Fruit fly (Drosophila melanogaster) whole organism, embryonic: ENCODE measurements around the gene Vps29.

Experiments used
- Awh ChIP-seq: fragments of 200-800 bp; sonication (Bioruptor generic); IDR thresholded peaks from 2 replicates; pipeline ENCODE4, ENCODE4 v1.3.6; 2022; ENCODE audit warnings: missing biosample characterization, missing genetic modification characterization
- Bdp1 ChIP-seq: fragments of 200-800 bp; sonication (Bioruptor generic); optimal IDR thresholded peaks from 3 replicates; lab custom pipeline; 2016; ENCODE audit warnings: missing biosample characterization, missing genetic modification characterization
- Bgb ChIP-seq: fragments of 200-800 bp; sonication (Bioruptor generic); IDR thresholded peaks from 2 replicates; pipeline ENCODE4 v1.3.6; 2022; ENCODE audit warnings: missing biosample characterization, missing genetic modification characterization; ENCODE audit not compliant: partially characterized antibody
- CG10274 ChIP-seq: fragments of 200-800 bp; sonication (Bioruptor generic); optimal IDR thresholded peaks from 3 replicates; lab custom pipeline; 2017; ENCODE audit warnings: missing biosample characterization, mild to moderate bottlenecking, missing genetic modification characterization
- CG11695 ChIP-seq: fragments of 200-800 bp; sonication (Bioruptor generic); IDR thresholded peaks from 3 replicates; pipeline ENCODE4 v1.3.6; 2022; ENCODE audit warnings: missing biosample characterization, missing genetic modification characterization
- CG11723 ChIP-seq: fragments of 200-800 bp; sonication (Bioruptor generic); optimal IDR thresholded peaks from 2 replicates; lab custom pipeline; 2017; ENCODE audit warnings: missing biosample characterization, mild to moderate bottlenecking, missing genetic modification characterization
- CG12236 ChIP-seq: fragments of 200-800 bp; sonication (Bioruptor generic); optimal IDR thresholded peaks from 2 replicates; lab custom pipeline; 2016; ENCODE audit warnings: missing biosample characterization, missing genetic modification characterization
- CG16815 ChIP-seq: fragments of 200-800 bp; sonication (Bioruptor generic); optimal IDR thresholded peaks from 3 replicates; lab custom pipeline; 2017; ENCODE audit warnings: missing biosample characterization, mild to moderate bottlenecking, missing genetic modification characterization
- CG17568 ChIP-seq: fragments of 200-800 bp; sonication (Bioruptor generic); optimal IDR thresholded peaks from 2 replicates; lab custom pipeline; 2018; ENCODE audit warnings: missing biosample characterization, mild to moderate bottlenecking, missing genetic modification characterization, moderate library complexity
- CG18476 ChIP-seq: fragments of 200-800 bp; sonication (Bioruptor generic); optimal IDR thresholded peaks from 2 replicates; lab custom pipeline; 2016; ENCODE audit warnings: missing biosample characterization, mild to moderate bottlenecking, missing genetic modification characterization
- CG33213 ChIP-seq: fragments of 200-800 bp; sonication (Bioruptor generic); optimal IDR thresholded peaks from 3 replicates; lab custom pipeline; 2016; ENCODE audit warnings: missing biosample characterization, missing genetic modification characterization
- CG4360 ChIP-seq: fragments of 200-800 bp; sonication (Bioruptor generic); IDR thresholded peaks from 2 replicates; pipeline ENCODE4 v1.3.6; 2022; ENCODE audit warnings: missing biosample characterization, missing genetic modification characterization
- CG43689 ChIP-seq: fragments of 200-800 bp; sonication (Bioruptor generic); IDR thresholded peaks from 2 replicates; pipeline ENCODE4 v1.3.6; 2022; ENCODE audit warnings: missing biosample characterization, missing genetic modification characterization
- CG4404 ChIP-seq: fragments of 200-800 bp; sonication (Bioruptor generic); IDR thresholded peaks from 2 replicates; pipeline ENCODE4 v1.3.6; 2022; ENCODE audit warnings: missing biosample characterization, missing genetic modification characterization
- CG4617 ChIP-seq: fragments of 200-800 bp; sonication (Bioruptor generic); optimal IDR thresholded peaks from 3 replicates; lab custom pipeline; 2016; ENCODE audit warnings: missing biosample characterization, missing genetic modification characterization, borderline replicate concordance
- CG7839 ChIP-seq: fragments of 200-800 bp; sonication (Bioruptor generic); optimal IDR thresholded peaks from 3 replicates; lab custom pipeline; 2018; ENCODE audit warnings: missing biosample characterization, mild to moderate bottlenecking, missing genetic modification characterization, moderate library complexity
- CG9727 ChIP-seq: fragments of 200-800 bp; sonication (Bioruptor generic); optimal IDR thresholded peaks from 3 replicates; lab custom pipeline; 2017; ENCODE audit warnings: missing biosample characterization, mild to moderate bottlenecking, missing genetic modification characterization
- Dek ChIP-seq: fragments of 200-800 bp; sonication (Bioruptor generic); optimal IDR thresholded peaks from 3 replicates; lab custom pipeline; 2019; ENCODE audit warnings: missing biosample characterization, mild to moderate bottlenecking, missing genetic modification characterization, moderate library complexity
- H2.0 ChIP-seq: fragments of 200-800 bp; sonication (Bioruptor generic); IDR thresholded peaks from 2 replicates; pipeline ENCODE4 v1.3.6; 2022; ENCODE audit warnings: missing biosample characterization, missing genetic modification characterization
- HHEX ChIP-seq: fragments of 200-800 bp; sonication (Bioruptor generic); optimal IDR thresholded peaks from 3 replicates; lab custom pipeline; 2017; ENCODE audit warnings: missing biosample characterization, mild to moderate bottlenecking, missing genetic modification characterization, missing genetic modification reagents
- HLH3B ChIP-seq: fragments of 200-800 bp; sonication (Bioruptor generic); IDR thresholded peaks from 2 replicates; pipeline ENCODE4 v1.3.6; 2022; ENCODE audit warnings: missing biosample characterization, missing genetic modification characterization
- HLH54F ChIP-seq: fragments of 200-800 bp; sonication (Bioruptor generic); optimal IDR thresholded peaks from 3 replicates; lab custom pipeline; 2016; ENCODE audit warnings: missing biosample characterization, missing genetic modification characterization
- Hmr ChIP-seq: fragments of 200-800 bp; sonication (Bioruptor generic); optimal IDR thresholded peaks from 3 replicates; lab custom pipeline; 2017; ENCODE audit warnings: mild to moderate bottlenecking, missing biosample characterization, missing genetic modification reagents, missing genetic modification characterization
- Jarid2 ChIP-seq: fragments of 200-800 bp; sonication (Bioruptor generic); optimal IDR thresholded peaks from 3 replicates; lab custom pipeline; 2017; ENCODE audit warnings: mild to moderate bottlenecking, missing biosample characterization, missing genetic modification reagents, missing genetic modification characterization
- MTF-1 ChIP-seq: fragments of 200-800 bp; sonication (Bioruptor generic); optimal IDR thresholded peaks from 2 replicates; lab custom pipeline; 2018; ENCODE audit warnings: missing biosample characterization, mild to moderate bottlenecking, missing genetic modification characterization, borderline replicate concordance
- Meics ChIP-seq: fragments of 200-800 bp; sonication (Bioruptor generic); optimal IDR thresholded peaks from 2 replicates; lab custom pipeline; 2017; ENCODE audit warnings: missing biosample characterization, mild to moderate bottlenecking, missing genetic modification characterization
- Nf-YC ChIP-seq: fragments of 200-800 bp; optimal IDR thresholded peaks from 3 replicates; lab custom pipeline; 2019; ENCODE audit warnings: missing biosample characterization, mild to moderate bottlenecking, missing genetic modification characterization, moderate library complexity
- Opbp ChIP-seq: fragments of 200-800 bp; sonication (Bioruptor generic); IDR thresholded peaks from 3 replicates; pipeline ENCODE4 v1.3.6; 2022; ENCODE audit warnings: missing biosample characterization, missing genetic modification characterization; ENCODE audit not compliant: partially characterized antibody
- Vsx1 ChIP-seq: fragments of 200-800 bp; sonication (Bioruptor generic); optimal IDR thresholded peaks from 2 replicates; lab custom pipeline; 2017; ENCODE audit warnings: missing biosample characterization, mild to moderate bottlenecking, missing genetic modification characterization, missing genetic modification reagents
- ase ChIP-seq: fragments of 200-800 bp; sonication (Bioruptor generic); IDR thresholded peaks from 3 replicates; pipeline ENCODE4 v1.3.6; 2022; ENCODE audit warnings: missing biosample characterization, missing genetic modification characterization
- bab2 ChIP-seq: fragments of 200-800 bp; sonication (Bioruptor generic); optimal IDR thresholded peaks from 2 replicates; lab custom pipeline; 2016; ENCODE audit warnings: missing biosample characterization, missing genetic modification characterization
- bsh ChIP-seq, 2 experiments: fragments of 200-800 bp; sonication (Bioruptor generic); optimal IDR thresholded peaks; 2 replicates each; lab custom pipeline; 2017 to 2018; ENCODE audit warnings: mild to moderate bottlenecking in 2 of 2, missing biosample characterization in 2 of 2, missing genetic modification characterization in 2 of 2, moderate library complexity in 1 of 2
- en ChIP-seq: fragments of 200-800 bp; sonication (Bioruptor generic); optimal IDR thresholded peaks from 2 replicates; lab custom pipeline; 2016; ENCODE audit warnings: missing biosample characterization, missing genetic modification characterization
- fd64A ChIP-seq: fragments of 200-800 bp; sonication (Bioruptor generic); optimal IDR thresholded peaks from 3 replicates; lab custom pipeline; 2018; ENCODE audit warnings: missing biosample characterization, mild to moderate bottlenecking, missing genetic modification characterization
- gt ChIP-seq: fragments of 200-800 bp; sonication (Bioruptor generic); IDR thresholded peaks from 2 replicates; pipeline ENCODE4 v1.3.6; 2022; ENCODE audit warnings: missing biosample characterization, missing genetic modification characterization
- hbn ChIP-seq: fragments of 200-800 bp; sonication (Bioruptor generic); IDR thresholded peaks from 2 replicates; pipeline ENCODE4 v1.3.6; 2022; ENCODE audit warnings: missing biosample characterization, missing genetic modification characterization; ENCODE audit not compliant: partially characterized antibody
- her ChIP-seq: fragments of 200-800 bp; sonication (Bioruptor generic); optimal IDR thresholded peaks from 2 replicates; lab custom pipeline; 2016; ENCODE audit warnings: missing biosample characterization, missing genetic modification characterization
- insv ChIP-seq, 2 experiments: fragments of 200-800 bp; sonication (Bioruptor generic); optimal IDR thresholded peaks; 3 replicates each; lab custom pipeline; 2016 to 2018; ENCODE audit warnings: missing biosample characterization in 2 of 2, missing genetic modification characterization in 2 of 2
- lab ChIP-seq: fragments of 200-800 bp; sonication (Bioruptor generic); optimal IDR thresholded peaks from 3 replicates; lab custom pipeline; 2017; ENCODE audit warnings: missing biosample characterization, missing genetic modification characterization, mild to moderate bottlenecking, moderate library complexity, missing genetic modification reagents
- maf-S ChIP-seq: fragments of 200-800 bp; sonication (Bioruptor generic); optimal IDR thresholded peaks from 2 replicates; lab custom pipeline; 2016; ENCODE audit warnings: missing biosample characterization, missing genetic modification characterization
- nau ChIP-seq: fragments of 200-800 bp; sonication (Bioruptor generic); optimal IDR thresholded peaks from 3 replicates; lab custom pipeline; 2017; ENCODE audit warnings: missing biosample characterization, mild to moderate bottlenecking, missing genetic modification characterization, missing genetic modification reagents
- psq ChIP-seq: fragments of 200-800 bp; sonication (Bioruptor generic); optimal IDR thresholded peaks from 2 replicates; lab custom pipeline; 2017; ENCODE audit warnings: missing biosample characterization, missing genetic modification characterization
- pum ChIP-seq: fragments of 200-800 bp; sonication (Bioruptor generic); optimal IDR thresholded peaks from 2 replicates; lab custom pipeline; 2016; ENCODE audit warnings: missing biosample characterization, missing genetic modification characterization
- sens ChIP-seq: fragments of 200-800 bp; sonication (Bioruptor generic); peaks from one replicate; lab custom pipeline; 2016; ENCODE audit warnings: missing biosample characterization, missing genetic modification characterization
- sens-2 ChIP-seq: fragments of 200-800 bp; sonication (Bioruptor generic); IDR thresholded peaks from 2 replicates; pipeline ENCODE4 v1.3.6; 2022; ENCODE audit warnings: missing biosample characterization, missing genetic modification characterization
- seq ChIP-seq: fragments of 200-800 bp; sonication (Bioruptor generic); IDR thresholded peaks from 2 replicates; pipeline ENCODE4 v1.3.6; 2022; ENCODE audit warnings: missing biosample characterization, missing genetic modification characterization
- slou ChIP-seq: fragments of 200-800 bp; sonication (Bioruptor generic); optimal IDR thresholded peaks from 3 replicates; lab custom pipeline; 2016; ENCODE audit warnings: missing biosample characterization, missing genetic modification characterization
- tx ChIP-seq: fragments of 200-800 bp; sonication (Bioruptor generic); optimal IDR thresholded peaks from 2 replicates; lab custom pipeline; 2016; ENCODE audit warnings: missing biosample characterization, missing genetic modification characterization
- wdn ChIP-seq: fragments of 200-800 bp; sonication (Bioruptor generic); IDR thresholded peaks from 2 replicates; pipeline ENCODE4 v1.3.6; 2022; ENCODE audit warnings: missing biosample characterization, missing genetic modification characterization
- zf30C ChIP-seq: fragments of 200-800 bp; sonication (Bioruptor generic); optimal IDR thresholded peaks from 3 replicates; lab custom pipeline; 2018; ENCODE audit warnings: missing biosample characterization, mild to moderate bottlenecking, missing genetic modification characterization

Gene Vps29

dm6 chr2L:1172704-1173107 lies 22.1 kb downstream of the Vps29 start, which contains the start of the genes Charon and CG4887 (continued):
- TF ChIP-seq CG4360 (GFP tag; lab: Robert Waterston, UW), result no peak
- TF ChIP-seq seq (GFP tag; lab: Robert Waterston, UW), result peak; percentile 69
- TF ChIP-seq CG43689 (GFP tag; lab: Robert Waterston, UW), result no peak
- TF ChIP-seq CG7839, result no peak
- TF ChIP-seq psq, result peak; percentile 23
- TF ChIP-seq CG18476 (GFP tag; lab: Kevin White, UChicago), result no peak
- TF ChIP-seq Opbp (GFP tag; lab: Robert Waterston, UW), result 0 out of 3 replicates have a peak, but pooled peaks have one; percentile 51
- TF ChIP-seq HLH3B (GFP tag; lab: Robert Waterston, UW), result peak; percentile 64
- peak; percentile 75 for TF ChIP-seq Meics
- no peak for TF ChIP-seq Nf-YC (tag; lab: Kevin White, UChicago)
- no peak for TF ChIP-seq Vsx1 (GFP tag; lab: Kevin White, UChicago)
- TF ChIP-seq zf30C (GFP tag; lab: Kevin White, UChicago), result no peak
- TF ChIP-seq en, result peak; percentile 38
- TF ChIP-seq her (GFP tag; lab: Kevin White, UChicago), result peak; percentile 27
- no peak for TF ChIP-seq MTF-1
- peak; percentile 61 for TF ChIP-seq CG16815
- peak; percentile 41; the same call in 1 of the 3 replicates for TF ChIP-seq CG11695 (GFP tag; lab: Robert Waterston, UW)
- TF ChIP-seq CG33213 (GFP tag; lab: Kevin White, UChicago), result peak; percentile 78
- peak; percentile 40 for TF ChIP-seq CG12236
- peak; percentile 89 for TF ChIP-seq bab2
- TF ChIP-seq sens (GFP tag; lab: Kevin White, UChicago), result peak; percentile 97
- TF ChIP-seq wdn (GFP tag; lab: Robert Waterston, UW), result peak; percentile 55
- TF ChIP-seq bsh (GFP tag; optimal IDR thresholded peaks at IDR 0.05; lab: Kevin White, UChicago), result peak in 1 of 2 experiments; percentile 79
- no peak for TF ChIP-seq nau (GFP tag; lab: Kevin White, UChicago)
- peak; percentile 79 for TF ChIP-seq maf-S (GFP tag; lab: Kevin White, UChicago)
- peak; percentile 84 for TF ChIP-seq slou (GFP tag; lab: Kevin White, UChicago)
- TF ChIP-seq CG17568, result no peak
- peak; percentile 82 for TF ChIP-seq CG4404 (GFP tag; lab: Robert Waterston, UW)
- TF ChIP-seq insv (GFP tag; optimal IDR thresholded peaks at IDR 0.05; lab: Kevin White, UChicago), result peak in 1 of 2 experiments; percentile 58
- peak; percentile 93 for TF ChIP-seq CG4617
- TF ChIP-seq fd64A (GFP tag; lab: Kevin White, UChicago), result no peak
- peak; percentile 71 for TF ChIP-seq Bdp1
- TF ChIP-seq Dek, result peak; percentile 71
- TF ChIP-seq HHEX, result peak; percentile 73
- TF ChIP-seq HLH54F (GFP tag; lab: Kevin White, UChicago), result peak; percentile 90
- peak; percentile 3 for TF ChIP-seq CG10274 (GFP tag; lab: Kevin White, UChicago)
- TF ChIP-seq gt (GFP tag; lab: Robert Waterston, UW), result peak; percentile 49; the same call in 1 of the 2 replicates
- TF ChIP-seq sens-2 (GFP tag; lab: Robert Waterston, UW), result no peak
- no peak for TF ChIP-seq CG11723
- TF ChIP-seq Awh (GFP tag; lab: Robert Waterston, UW), result 0 out of 2 replicates have a peak, but pooled peaks have one; percentile 19
- TF ChIP-seq Jarid2 (GFP tag; lab: Kevin White, UChicago), result no peak
- peak; percentile 58; the same call in 1 of the 2 replicates for TF ChIP-seq hbn
- peak; percentile 74 for TF ChIP-seq ase (GFP tag; lab: Robert Waterston, UW)
- TF ChIP-seq Hmr (GFP tag; lab: Kevin White, UChicago), result peak; percentile 83
- TF ChIP-seq pum, result peak; percentile 90
- no peak for TF ChIP-seq lab (GFP tag; lab: Kevin White, UChicago)
- TF ChIP-seq tx (GFP tag; lab: Kevin White, UChicago), result peak; percentile 79
- TF ChIP-seq H2.0 (GFP tag; lab: Robert Waterston, UW), result peak; percentile 56
- TF ChIP-seq CG9727 (GFP tag; lab: Kevin White, UChicago), result peak; percentile 76
- peak; percentile 63 for TF ChIP-seq Bgb
